Worm (Caenorhabditis elegans) whole organism, midembryonic: ENCODE results near the gene F19B10.6.

Source experiments
- flt-1 ChIP-seq: fragments of 200-800 bp; sonication (Bioruptor generic); IDR thresholded peaks from 2 replicates; pipeline ENCODE4 v1.3.6; 2022; ENCODE audit warnings: missing genetic modification characterization, missing compliant biosample characterization
- med-1 ChIP-seq: sonication (generic microtip); optimal IDR thresholded peaks from 2 replicates; lab custom pipeline; 2017; ENCODE audit warnings: missing genetic modification characterization, mild to moderate bottlenecking, missing compliant biosample characterization, antibody characterized with exemption, missing genetic modification reagents; ENCODE audit not compliant: insufficient read depth
- ztf-23 ChIP-seq: fragments of 200-800 bp; sonication (Bioruptor generic); IDR thresholded peaks from 2 replicates; pipeline ENCODE4 v1.3.6; 2022; ENCODE audit warnings: missing genetic modification reagents, missing genetic modification characterization, missing compliant biosample characterization

ce11 chrII:3647111-3647510 is 16.6 kb downstream of the F19B10.6 start, which contains the start of gene fbxb-33:
- TF ChIP-seq flt-1 (GFP tag; lab: Robert Waterston, UW), result no peak
- TF ChIP-seq med-1 (GFP tag; lab: Kevin White, UChicago), result no peak
- TF ChIP-seq ztf-23, result no peak
